Fruit fly (Drosophila melanogaster) whole organism, embryonic: ENCODE results near the gene NijC.
A peak's percentile ranks its signal among the peaks of the same experiment; 100 is the strongest.

Source experiments
- Aef1 ChIP-seq: fragments of 200-800 bp; sonication (Bioruptor generic); IDR thresholded peaks from 3 replicates; pipeline ENCODE4 v1.3.6; 2022; ENCODE audit warnings: missing biosample characterization, missing genetic modification characterization
- Atf-2 ChIP-seq: fragments of 200-800 bp; sonication (Bioruptor generic); optimal IDR thresholded peaks from 2 replicates; lab custom pipeline; 2016; ENCODE audit warnings: missing biosample characterization, missing genetic modification characterization
- Awh ChIP-seq: fragments of 200-800 bp; sonication (Bioruptor generic); IDR thresholded peaks from 2 replicates; pipeline ENCODE4, ENCODE4 v1.3.6; 2022; ENCODE audit warnings: missing biosample characterization, missing genetic modification characterization
- Bdp1 ChIP-seq: fragments of 200-800 bp; sonication (Bioruptor generic); optimal IDR thresholded peaks from 3 replicates; lab custom pipeline; 2016; ENCODE audit warnings: missing biosample characterization, missing genetic modification characterization
- CG10209 ChIP-seq: fragments of 200-800 bp; sonication (Bioruptor generic); optimal IDR thresholded peaks from 3 replicates; lab custom pipeline; 2017; ENCODE audit warnings: missing biosample characterization, mild to moderate bottlenecking, missing genetic modification characterization, missing genetic modification reagents
- CG10462 ChIP-seq: fragments of 200-800 bp; sonication (Bioruptor generic); optimal IDR thresholded peaks from 2 replicates; lab custom pipeline; 2016; ENCODE audit warnings: missing biosample characterization, missing genetic modification characterization
- CG10543 ChIP-seq: fragments of 200-800 bp; sonication (Bioruptor generic); optimal IDR thresholded peaks from 3 replicates; lab custom pipeline; 2017; ENCODE audit warnings: missing biosample characterization, mild to moderate bottlenecking, missing genetic modification characterization, moderate library complexity
- CG11456 ChIP-seq: fragments of 200-800 bp; sonication (Bioruptor generic); IDR thresholded peaks from 3 replicates; pipeline ENCODE4 v1.3.6; 2022; ENCODE audit warnings: missing biosample characterization, missing genetic modification characterization
- CG11695 ChIP-seq: fragments of 200-800 bp; sonication (Bioruptor generic); IDR thresholded peaks from 3 replicates; pipeline ENCODE4 v1.3.6; 2022; ENCODE audit warnings: missing biosample characterization, missing genetic modification characterization
- CG13424 ChIP-seq: fragments of 200-800 bp; sonication (Bioruptor generic); optimal IDR thresholded peaks from 2 replicates; lab custom pipeline; 2019; ENCODE audit warnings: missing biosample characterization, mild to moderate bottlenecking, missing genetic modification characterization, moderate library complexity
- CG15479 ChIP-seq: fragments of 200-800 bp; sonication (Bioruptor generic); optimal IDR thresholded peaks from 3 replicates; lab custom pipeline; 2019; ENCODE audit warnings: missing biosample characterization, mild to moderate bottlenecking, missing genetic modification characterization, moderate library complexity
- CG17612 ChIP-seq: fragments of 200-800 bp; sonication (Bioruptor generic); IDR thresholded peaks from 2 replicates; pipeline ENCODE4 v1.3.6; 2022; ENCODE audit warnings: missing biosample characterization, missing genetic modification characterization
- CG17829 ChIP-seq: fragments of 200-800 bp; optimal IDR thresholded peaks from 2 replicates; lab custom pipeline; 2019; ENCODE audit warnings: missing biosample characterization, mild to moderate bottlenecking, missing genetic modification characterization, moderate library complexity
- CG18476 ChIP-seq: fragments of 200-800 bp; sonication (Bioruptor generic); optimal IDR thresholded peaks from 2 replicates; lab custom pipeline; 2016; ENCODE audit warnings: missing biosample characterization, mild to moderate bottlenecking, missing genetic modification characterization
- CG34376 ChIP-seq: fragments of 200-800 bp; sonication (Bioruptor generic); optimal IDR thresholded peaks from 2 replicates; lab custom pipeline; 2018; ENCODE audit warnings: missing biosample characterization, mild to moderate bottlenecking, missing genetic modification characterization
- Doc3 ChIP-seq: fragments of 200-800 bp; sonication (Bioruptor generic); IDR thresholded peaks from 3 replicates; pipeline ENCODE4 v1.3.6; 2022; ENCODE audit warnings: missing biosample characterization, missing genetic modification characterization; ENCODE audit not compliant: partially characterized antibody
- E2f1 ChIP-seq: fragments of 200-800 bp; sonication (Bioruptor generic); IDR thresholded peaks from 2 replicates; pipeline ENCODE4 v1.3.6; 2022; ENCODE audit warnings: missing biosample characterization, missing genetic modification characterization
- Eip74EF ChIP-seq, 2 experiments: fragments of 200-800 bp in 1 of 2; fragments of >200 bp in 1 of 2; sonication (Bioruptor generic) in 1 of 2; optimal IDR thresholded peaks; 2 replicates each; lab custom pipeline; 2017 to 2019; ENCODE audit warnings: missing biosample characterization in 2 of 2, missing genetic modification characterization in 2 of 2, mild to moderate bottlenecking in 1 of 2, moderate library complexity in 1 of 2
- Hand ChIP-seq: fragments of 200-800 bp; sonication (Bioruptor generic); optimal IDR thresholded peaks from 2 replicates; lab custom pipeline; 2017; ENCODE audit warnings: mild to moderate bottlenecking, missing biosample characterization, missing genetic modification reagents, missing genetic modification characterization
- Hr78 ChIP-seq, 2 experiments: fragments of 200-800 bp in 1 of 2; fragments of >200 bp in 1 of 2; sonication (Bioruptor generic) in 1 of 2; optimal IDR thresholded peaks; 2 replicates each; lab custom pipeline; 2017 to 2019; ENCODE audit warnings: missing biosample characterization in 2 of 2, missing genetic modification characterization in 2 of 2, mild to moderate bottlenecking in 1 of 2, moderate library complexity in 1 of 2
- Jarid2 ChIP-seq: fragments of 200-800 bp; sonication (Bioruptor generic); optimal IDR thresholded peaks from 3 replicates; lab custom pipeline; 2017; ENCODE audit warnings: mild to moderate bottlenecking, missing biosample characterization, missing genetic modification reagents, missing genetic modification characterization
- NC2β ChIP-seq: fragments of 200-800 bp; sonication (Bioruptor generic); optimal IDR thresholded peaks from 2 replicates; lab custom pipeline; 2016; ENCODE audit warnings: missing biosample characterization, missing genetic modification characterization
- Nf-YB ChIP-seq: fragments of 200-800 bp; sonication (Bioruptor generic); optimal IDR thresholded peaks from 3 replicates; lab custom pipeline; 2019; ENCODE audit warnings: missing biosample characterization, mild to moderate bottlenecking, missing genetic modification characterization, moderate library complexity
- Side ChIP-seq: fragments of 200-800 bp; sonication (Bioruptor generic); optimal IDR thresholded peaks from 2 replicates; lab custom pipeline; 2016; ENCODE audit warnings: missing biosample characterization, missing genetic modification characterization
- Xrp1 ChIP-seq: fragments of 200-800 bp; sonication (Bioruptor generic); IDR thresholded peaks from 2 replicates; pipeline ENCODE4 v1.3.6; 2022; ENCODE audit warnings: missing biosample characterization, missing genetic modification characterization
- ash1 ChIP-seq: fragments of 200-800 bp; sonication (Bioruptor generic); optimal IDR thresholded peaks from 2 replicates; lab custom pipeline; 2018; ENCODE audit warnings: missing biosample characterization, mild to moderate bottlenecking, missing genetic modification characterization
- btn ChIP-seq: fragments of 200-800 bp; sonication (Bioruptor generic); optimal IDR thresholded peaks from 2 replicates; lab custom pipeline; 2016; ENCODE audit warnings: missing biosample characterization, missing genetic modification characterization
- cas ChIP-seq: fragments of 200-800 bp; sonication (Bioruptor generic); IDR thresholded peaks from 2 replicates; pipeline ENCODE4 v1.3.6; 2022; ENCODE audit warnings: missing biosample characterization, missing genetic modification characterization
- gcm2 ChIP-seq: fragments of 200-800 bp; sonication (Bioruptor generic); optimal IDR thresholded peaks from 2 replicates; lab custom pipeline; 2016; ENCODE audit warnings: missing biosample characterization, missing genetic modification characterization
- grn ChIP-seq: fragments of 200-800 bp; sonication (Bioruptor generic); optimal IDR thresholded peaks from 3 replicates; lab custom pipeline; 2017; ENCODE audit warnings: missing biosample characterization, missing genetic modification characterization
- jumu ChIP-seq: fragments of 200-800 bp; sonication (Bioruptor generic); optimal IDR thresholded peaks from 3 replicates; lab custom pipeline; 2016; ENCODE audit warnings: missing biosample characterization, missing genetic modification characterization
- lmd ChIP-seq: fragments of 200-800 bp; sonication (Bioruptor generic); IDR thresholded peaks from 2 replicates; pipeline ENCODE4 v1.3.6; 2022; ENCODE audit warnings: missing biosample characterization, missing genetic modification characterization
- oc ChIP-seq: fragments of 200-800 bp; sonication (Bioruptor generic); optimal IDR thresholded peaks from 2 replicates; lab custom pipeline; 2018; ENCODE audit warnings: missing biosample characterization, mild to moderate bottlenecking, missing genetic modification characterization, moderate library complexity
- row ChIP-seq: fragments of 200-800 bp; sonication (Bioruptor generic); IDR thresholded peaks from 3 replicates; pipeline ENCODE4 v1.3.6; 2022; ENCODE audit warnings: missing biosample characterization, missing genetic modification characterization
- run ChIP-seq: fragments of 200-800 bp; sonication (Bioruptor generic); optimal IDR thresholded peaks from 3 replicates; lab custom pipeline; 2018; ENCODE audit warnings: missing biosample characterization, mild to moderate bottlenecking, missing genetic modification characterization
- sens ChIP-seq: fragments of 200-800 bp; sonication (Bioruptor generic); peaks from one replicate; lab custom pipeline; 2016; ENCODE audit warnings: missing biosample characterization, missing genetic modification characterization
- seq ChIP-seq: fragments of 200-800 bp; sonication (Bioruptor generic); IDR thresholded peaks from 2 replicates; pipeline ENCODE4 v1.3.6; 2022; ENCODE audit warnings: missing biosample characterization, missing genetic modification characterization
- shn ChIP-seq: fragments of 200-800 bp; sonication (Bioruptor generic); optimal IDR thresholded peaks from 3 replicates; lab custom pipeline; 2016; ENCODE audit warnings: missing biosample characterization, missing genetic modification characterization
- slbo ChIP-seq: fragments of 200-800 bp; sonication (Bioruptor generic); IDR thresholded peaks from 2 replicates; pipeline ENCODE4 v1.3.6; 2022; ENCODE audit warnings: missing biosample characterization, missing genetic modification characterization
- sob ChIP-seq: fragments of 200-800 bp; sonication (Bioruptor generic); IDR thresholded peaks from 2 replicates; pipeline ENCODE4 v1.3.6; 2022; ENCODE audit warnings: missing biosample characterization, missing genetic modification characterization
- sug ChIP-seq: fragments of 200-800 bp; optimal IDR thresholded peaks from 2 replicates; lab custom pipeline; 2019; ENCODE audit warnings: missing biosample characterization, mild to moderate bottlenecking, missing genetic modification characterization, moderate library complexity
- tio ChIP-seq: fragments of 200-800 bp; sonication (Bioruptor generic); optimal IDR thresholded peaks from 2 replicates; lab custom pipeline; 2017; ENCODE audit warnings: missing biosample characterization, missing genetic modification characterization, inconsistent platforms

Gene NijC

DNA sequence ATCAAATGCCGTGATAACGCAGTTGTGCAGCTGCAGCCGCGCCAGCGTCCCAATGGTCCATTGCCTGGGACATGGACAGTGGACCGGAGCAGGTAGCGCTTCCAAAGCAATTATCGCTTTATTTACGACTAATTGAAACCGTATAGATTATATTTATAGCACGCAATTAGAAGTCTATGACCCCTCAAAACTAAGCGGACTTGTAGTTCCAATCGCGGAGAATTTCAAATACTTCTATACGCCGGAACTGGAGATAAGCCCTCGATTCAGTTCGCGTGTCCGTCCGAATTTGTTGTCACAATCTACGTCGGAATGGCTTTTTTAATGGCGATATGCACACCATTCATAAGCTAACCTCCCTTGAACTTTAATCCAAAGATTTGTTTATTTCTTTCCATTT lies 9.6 kb upstream of the NijC start:
- TF ChIP-seq Nf-YB (GFP tag; lab: Kevin White, UChicago) (no peak), lmd (GFP tag; lab: Robert Waterston, UW) (no peak), Side (GFP tag; lab: Kevin White, UChicago) (no peak), row (no peak), Awh (no peak), run (no peak), sob (GFP tag; lab: Robert Waterston, UW) (no peak), CG17829 (tag; lab: Kevin White, UChicago) (no peak), sens (GFP tag; lab: Kevin White, UChicago) (peak; percentile 26), jumu (GFP tag; lab: Kevin White, UChicago) (no peak), CG13424 (tag; lab: Kevin White, UChicago) (no peak), Xrp1 (GFP tag; lab: Robert Waterston, UW) (no peak), Hand (GFP tag; lab: Kevin White, UChicago) (no peak), CG10209 (GFP tag; lab: Kevin White, UChicago) (no peak), oc (tag; lab: Kevin White, UChicago) (no peak), Aef1 (no peak), shn (no peak), Bdp1 (GFP tag; lab: Kevin White, UChicago) (no peak), grn (GFP tag; lab: Kevin White, UChicago) (no peak), Atf-2 (GFP tag; lab: Kevin White, UChicago) (no peak), CG17612 (GFP tag; lab: Robert Waterston, UW) (no peak), Hr78 (GFP tag; optimal IDR thresholded peaks at IDR 0.05; lab: Kevin White, UChicago) (peak in 1 of 2 experiments; percentile 37), Eip74EF (GFP tag; optimal IDR thresholded peaks at IDR 0.05; lab: Kevin White, UChicago) (peak in 1 of 2 experiments; percentile 7), CG18476 (GFP tag; lab: Kevin White, UChicago) (no peak), gcm2 (no peak), ash1 (GFP tag; lab: Kevin White, UChicago) (no peak), CG11695 (GFP tag; lab: Robert Waterston, UW) (0 out of 3 replicates have a peak, but pooled peaks have one; percentile 14), btn (no peak), sug (tag; lab: Kevin White, UChicago) (peak; percentile 54), E2f1 (no peak), CG34376 (GFP tag; lab: Kevin White, UChicago) (peak; percentile 72), tio (GFP tag; lab: Kevin White, UChicago) (no peak), Doc3 (GFP tag; lab: Robert Waterston, UW) (no peak), NC2β (GFP tag; lab: Kevin White, UChicago) (no peak), CG15479 (GFP tag; lab: Kevin White, UChicago) (no peak), CG10462 (GFP tag; lab: Kevin White, UChicago) (no peak), CG10543 (GFP tag; lab: Kevin White, UChicago) (peak; percentile 36), CG11456 (GFP tag; lab: Robert Waterston, UW) (no peak), slbo (GFP tag; lab: Robert Waterston, UW) (no peak), cas (GFP tag; lab: Robert Waterston, UW) (no peak), Jarid2 (GFP tag; lab: Kevin White, UChicago) (no peak), seq (GFP tag; lab: Robert Waterston, UW) (no peak)
